Fruit fly (Drosophila melanogaster) Kc167 (cell line): ENCODE measurements around the gene cas.

Source experiments
- Myc ChIP-seq: fragments of >200 bp; optimal IDR thresholded peaks from 2 replicates; lab custom pipeline; 2017; ENCODE audit warnings: missing external identifiers
- Sin3A ChIP-seq: fragments of >200 bp; optimal IDR thresholded peaks from 2 replicates; lab custom pipeline; 2018; ENCODE audit warnings: missing external identifiers
- h ChIP-seq: fragments of >200 bp; optimal IDR thresholded peaks from 3 replicates; lab custom pipeline; 2018; ENCODE audit warnings: missing external identifiers
- insv ChIP-seq: fragments of >200 bp; optimal IDR thresholded peaks from 3 replicates; lab custom pipeline; 2018; ENCODE audit warnings: missing external identifiers
- psq ChIP-seq: fragments of >200 bp; optimal IDR thresholded peaks from 2 replicates; lab custom pipeline; 2017; ENCODE audit warnings: missing external identifiers
- ttk ChIP-seq: sonication (Bioruptor generic); optimal IDR thresholded peaks from 2 replicates; lab custom pipeline; 2017; ENCODE audit warnings: missing external identifiers

DNA sequence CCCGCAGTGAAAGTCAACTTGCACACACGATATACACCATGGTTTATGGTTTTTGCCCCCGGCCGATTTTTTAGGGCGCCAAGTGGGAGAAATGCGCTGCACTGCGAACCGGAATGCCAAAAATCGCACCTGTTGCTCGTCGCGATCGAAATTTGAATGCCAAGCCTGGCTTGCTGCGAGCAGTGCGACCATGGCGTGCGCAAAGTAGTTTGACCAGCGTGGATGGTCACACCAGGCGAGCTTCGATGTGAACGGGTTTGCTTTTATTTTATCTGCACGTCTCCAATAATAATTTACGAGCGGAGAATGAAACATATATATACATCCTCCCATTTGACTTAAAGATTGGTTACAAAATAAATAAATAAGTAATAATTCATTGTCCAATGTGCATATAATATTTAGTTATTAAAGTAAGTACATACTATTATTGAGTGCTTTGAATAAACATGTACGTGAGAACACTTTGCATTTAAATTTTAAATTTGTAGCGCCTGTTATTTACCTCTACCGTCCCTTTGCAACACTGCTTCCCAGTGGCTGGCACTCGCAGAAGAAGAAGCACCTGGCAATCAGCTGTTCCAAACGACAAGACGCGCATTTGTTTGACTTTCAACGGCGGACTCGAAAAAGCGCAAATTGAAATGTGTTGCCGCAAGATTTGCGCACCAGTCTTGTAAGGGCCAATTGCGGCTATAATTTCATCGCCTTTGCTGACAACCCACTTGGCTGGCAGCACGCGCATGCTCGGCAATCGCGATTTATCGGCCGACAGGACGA, 31.1 kb downstream of the cas start, which contains the start of the genes Rab23 and plx:
- TF ChIP-seq h (lab: Kevin White, UChicago) (no peak), psq (lab: Kevin White, UChicago) (no peak), Sin3A (lab: Kevin White, UChicago) (no peak), ttk (lab: Kevin White, UChicago) (no peak), insv (lab: Kevin White, UChicago) (no peak), Myc (lab: Kevin White, UChicago) (no peak)
